Worm (Caenorhabditis elegans) whole organism, L2 larva: ENCODE data around the gene twf-2.

ENCODE experiments used
- C34F6.9 ChIP-seq: fragments of 150-350 bp; optimal IDR thresholded peaks from 2 replicates; lab custom pipeline; 2014; ENCODE audit warnings: missing biosample characterization, missing genetic modification characterization
- F13H6.1 ChIP-seq: sonication (generic microtip); optimal IDR thresholded peaks from 2 replicates; lab custom pipeline; 2016; ENCODE audit warnings: missing genetic modification characterization, missing compliant biosample characterization
- Y55F3AM.14 ChIP-seq: fragments of 200-800 bp; sonication (Bioruptor generic); optimal IDR thresholded peaks from 2 replicates; lab custom pipeline; 2018; ENCODE audit warnings: mild to moderate bottlenecking, missing genetic modification characterization, missing compliant biosample characterization
- aly-2 ChIP-seq: fragments of 150-350 bp; optimal IDR thresholded peaks from 2 replicates; lab custom pipeline; 2014; ENCODE audit warnings: missing biosample characterization, missing genetic modification characterization
- ama-1 ChIP-seq: fragments of 150-350 bp; optimal IDR thresholded peaks from 2 replicates; lab custom pipeline; 2018; ENCODE audit warnings: inconsistent platforms
- blmp-1 ChIP-seq: sonication (generic microtip); optimal IDR thresholded peaks from 2 replicates; lab custom pipeline; 2017; ENCODE audit warnings: missing genetic modification characterization, mild to moderate bottlenecking, missing compliant biosample characterization, antibody characterized with exemption, moderate library complexity; ENCODE audit not compliant: insufficient read depth
- ceh-16 ChIP-seq: fragments of 150-350 bp; optimal IDR thresholded peaks from 2 replicates; lab custom pipeline; 2014; ENCODE audit warnings: missing biosample characterization, missing genetic modification characterization
- ceh-82 ChIP-seq: fragments of 150-350 bp; optimal IDR thresholded peaks from 2 replicates; lab custom pipeline; 2014; ENCODE audit warnings: missing biosample characterization, missing genetic modification characterization
- crh-2 ChIP-seq: sonication (generic microtip); optimal IDR thresholded peaks from 2 replicates; lab custom pipeline; 2017; ENCODE audit warnings: missing biosample characterization, missing genetic modification characterization
- egl-27 ChIP-seq: sonication (generic microtip); optimal IDR thresholded peaks from 3 replicates; lab custom pipeline; 2017; ENCODE audit warnings: missing biosample characterization, missing genetic modification reagents, missing genetic modification characterization
- fos-1 ChIP-seq: fragments of 150-350 bp; optimal IDR thresholded peaks from 2 replicates; lab custom pipeline; 2014; ENCODE audit warnings: missing biosample characterization, missing genetic modification characterization
- gmeb-1 ChIP-seq: fragments of 150-350 bp; optimal IDR thresholded peaks from 2 replicates; lab custom pipeline; 2014; ENCODE audit warnings: missing biosample characterization, missing genetic modification characterization
- lin-11 ChIP-seq: fragments of 150-350 bp; sonication (generic microtip); optimal IDR thresholded peaks from 2 replicates; lab custom pipeline; 2014; ENCODE audit warnings: missing biosample characterization, missing genetic modification characterization, inconsistent platforms, mixed read lengths
- lin-13 ChIP-seq: fragments of 150-350 bp; optimal IDR thresholded peaks from 2 replicates; lab custom pipeline; 2014; ENCODE audit warnings: missing biosample characterization, missing genetic modification reagents, missing genetic modification characterization
- lin-39 ChIP-seq: fragments of 150-350 bp; optimal IDR thresholded peaks from 2 replicates; lab custom pipeline; 2014; ENCODE audit warnings: missing biosample characterization, missing genetic modification reagents, missing genetic modification characterization
- lsy-2 ChIP-seq, 2 experiments: fragments of 150-350 bp in 1 of 2; sonication (generic microtip) in 1 of 2; optimal IDR thresholded peaks; 2 replicates each; lab custom pipeline; 2014 to 2017; ENCODE audit warnings: missing biosample characterization in 2 of 2, missing genetic modification characterization in 2 of 2
- mab-5 ChIP-seq: fragments of 150-350 bp; optimal IDR thresholded peaks from 2 replicates; lab custom pipeline; 2014; ENCODE audit warnings: missing biosample characterization, missing genetic modification characterization
- mbf-1 ChIP-seq: sonication (generic microtip); optimal IDR thresholded peaks from 2 replicates; lab custom pipeline; 2017; ENCODE audit warnings: missing biosample characterization, missing genetic modification characterization
- mdl-1 ChIP-seq, 2 experiments: fragments of 150-350 bp in 1 of 2; sonication (generic microtip) in 1 of 2; optimal IDR thresholded peaks; 2 replicates each; lab custom pipeline; 2017; ENCODE audit warnings: missing biosample characterization in 2 of 2, missing genetic modification characterization in 2 of 2
- nhr-10 ChIP-seq: sonication (generic microtip); optimal IDR thresholded peaks from 2 replicates; lab custom pipeline; 2017; ENCODE audit warnings: missing biosample characterization, missing genetic modification characterization
- nhr-11 ChIP-seq: fragments of 150-350 bp; optimal IDR thresholded peaks from 2 replicates; lab custom pipeline; 2014; ENCODE audit warnings: missing biosample characterization, missing genetic modification characterization
- nhr-129 ChIP-seq: fragments of 150-350 bp; optimal IDR thresholded peaks from 2 replicates; lab custom pipeline; 2014; ENCODE audit warnings: missing biosample characterization, missing genetic modification characterization
- nhr-21 ChIP-seq: fragments of 150-350 bp; optimal IDR thresholded peaks from 2 replicates; lab custom pipeline; 2014; ENCODE audit warnings: missing biosample characterization, missing genetic modification characterization
- nhr-23 ChIP-seq: fragments of 150-350 bp; optimal IDR thresholded peaks from 2 replicates; lab custom pipeline; 2014; ENCODE audit warnings: missing biosample characterization, missing genetic modification reagents, missing genetic modification characterization
- nhr-237 ChIP-seq: fragments of 150-350 bp; optimal IDR thresholded peaks from 2 replicates; lab custom pipeline; 2014; ENCODE audit warnings: missing biosample characterization, missing genetic modification characterization
- nhr-6 ChIP-seq: fragments of 150-350 bp; optimal IDR thresholded peaks from 2 replicates; lab custom pipeline; 2014; ENCODE audit warnings: missing biosample characterization, missing genetic modification characterization
- nhr-77 ChIP-seq: fragments of 150-350 bp; optimal IDR thresholded peaks from 2 replicates; lab custom pipeline; 2014; ENCODE audit warnings: missing biosample characterization, missing genetic modification characterization
- sma-3 ChIP-seq: sonication (generic microtip); optimal IDR thresholded peaks from 2 replicates; lab custom pipeline; 2016; ENCODE audit warnings: missing genetic modification reagents, missing genetic modification characterization, missing compliant biosample characterization
- sma-9 ChIP-seq, 2 experiments: fragments of 150-350 bp in 1 of 2; sonication (generic microtip) in 1 of 2; optimal IDR thresholded peaks; 2 replicates each; lab custom pipeline; 2014 to 2016; ENCODE audit warnings: missing genetic modification characterization in 2 of 2, mild to moderate bottlenecking in 1 of 2, missing biosample characterization in 1 of 2, missing compliant biosample characterization in 1 of 2, missing genetic modification reagents in 1 of 2, moderate library complexity in 1 of 2
- snpc-4 ChIP-seq: fragments of 150-350 bp; optimal IDR thresholded peaks from 2 replicates; lab custom pipeline; 2014; ENCODE audit warnings: missing biosample characterization, missing genetic modification characterization
- unc-55 ChIP-seq: fragments of 150-350 bp; sonication (generic microtip); optimal IDR thresholded peaks from 3 replicates; lab custom pipeline; 2014; ENCODE audit warnings: missing biosample characterization, missing genetic modification reagents, missing genetic modification characterization
- unc-62 ChIP-seq: fragments of 150-350 bp; optimal IDR thresholded peaks from 2 replicates; lab custom pipeline; 2014; ENCODE audit warnings: missing biosample characterization, missing genetic modification reagents, missing genetic modification characterization
- zag-1 ChIP-seq: fragments of 150-350 bp; optimal IDR thresholded peaks from 2 replicates; lab custom pipeline; 2014; ENCODE audit warnings: missing biosample characterization, missing genetic modification characterization
- ztf-1 ChIP-seq: fragments of 200-800 bp; sonication (Bioruptor generic); conservative IDR thresholded peaks from 2 replicates; pipeline ENCODE4 v1.3.6; 2022; ENCODE audit warnings: missing genetic modification characterization, missing compliant biosample characterization
- ztf-11 ChIP-seq: sonication (generic microtip); optimal IDR thresholded peaks from 2 replicates; lab custom pipeline; 2017; ENCODE audit warnings: missing biosample characterization, missing genetic modification characterization
- ztf-4 ChIP-seq: fragments of 150-350 bp; optimal IDR thresholded peaks from 2 replicates; lab custom pipeline; 2014; ENCODE audit warnings: missing biosample characterization, missing genetic modification characterization

Gene twf-2

DNA sequence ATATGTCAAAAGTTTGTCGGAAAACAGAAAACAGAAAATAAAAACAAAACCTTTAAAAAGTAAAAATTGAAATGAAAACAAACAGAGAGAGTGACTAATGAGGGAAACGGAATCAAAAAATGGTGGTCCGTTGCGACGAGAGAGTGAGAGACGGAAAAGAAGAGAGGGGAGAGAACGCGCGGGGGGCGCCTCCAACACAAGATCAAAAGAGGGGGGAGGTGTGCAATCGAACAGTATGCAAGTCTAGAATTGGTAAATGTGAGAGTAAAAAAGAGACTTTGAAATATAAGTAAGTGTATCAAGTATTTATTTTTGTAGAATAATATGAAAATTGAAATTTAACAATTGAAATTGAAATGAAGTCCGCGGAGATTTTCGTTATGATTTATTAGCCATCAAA lies 27.6 kb upstream of the twf-2 start:
- no peak for TF ChIP-seq lin-13 (GFP tag; lab: Kevin White, UChicago)
- no peak for TF ChIP-seq lsy-2 (tag; optimal IDR thresholded peaks at IDR 0.05; lab: Kevin White, UChicago)
- no peak for TF ChIP-seq lin-39 (tag; lab: Kevin White, UChicago)
- no peak for TF ChIP-seq nhr-237
- no peak for TF ChIP-seq aly-2 (tag; lab: Kevin White, UChicago)
- no peak for TF ChIP-seq ztf-1 (GFP tag; lab: Robert Waterston, UW)
- no peak for TF ChIP-seq unc-55
- no peak for TF ChIP-seq mdl-1 (tag; optimal IDR thresholded peaks at IDR 0.05; lab: Kevin White, UChicago)
- no peak for TF ChIP-seq unc-62
- TF ChIP-seq mbf-1 (tag; lab: Kevin White, UChicago) = no peak
- TF ChIP-seq nhr-129 = no peak
- no peak for TF ChIP-seq nhr-11 (tag; lab: Kevin White, UChicago)
- TF ChIP-seq crh-2 (tag; lab: Kevin White, UChicago) = no peak
- TF ChIP-seq mab-5 (tag; lab: Kevin White, UChicago) = no peak
- TF ChIP-seq Y55F3AM.14 (GFP tag; lab: Kevin White, UChicago) = no peak
- no peak for TF ChIP-seq ztf-4 (tag; lab: Kevin White, UChicago)
- no peak for TF ChIP-seq gmeb-1 (tag; lab: Kevin White, UChicago)
- TF ChIP-seq lin-11 (tag; lab: Kevin White, UChicago) = no peak

ce11 chrX:16432143-16432542 lies 13.9 kb upstream of the twf-2 start, which contains the start of gene F38E9.6:
F38E9.6 (plus strand) TSS chrX:16432443.
- no peak for TF ChIP-seq unc-62
- TF ChIP-seq ztf-11 (tag; lab: Kevin White, UChicago) = no peak
- no peak for TF ChIP-seq nhr-77

DNA sequence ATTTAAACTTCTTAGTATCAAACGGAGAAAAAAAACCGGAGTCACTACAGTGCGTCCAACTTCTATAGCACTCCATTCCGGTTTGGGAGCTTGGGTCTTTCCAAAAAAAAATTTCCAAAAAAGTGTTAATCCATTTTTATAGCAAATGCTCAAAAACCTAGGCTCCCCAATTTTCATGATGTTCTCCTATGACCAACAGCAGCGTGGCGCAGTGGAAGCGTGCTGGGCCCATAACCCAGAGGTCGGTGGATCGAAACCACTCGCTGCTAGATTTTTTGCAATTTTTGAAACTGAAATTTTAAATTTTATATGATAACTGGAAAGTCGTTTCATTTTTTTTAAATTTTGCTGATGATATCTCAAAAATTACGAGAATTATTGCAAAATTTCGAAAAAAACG lies 5.0 kb upstream of the twf-2 start:
- TF ChIP-seq unc-62 (no peak), nhr-21 (tag; lab: Kevin White, UChicago) (no peak), gmeb-1 (tag; lab: Kevin White, UChicago) (no peak), ceh-82 (no peak), aly-2 (tag; lab: Kevin White, UChicago) (no peak), ztf-4 (tag; lab: Kevin White, UChicago) (no peak), zag-1 (no peak), nhr-237 (no peak), sma-3 (GFP tag; lab: Kevin White, UChicago) (no peak), nhr-129 (no peak), blmp-1 (tag; lab: Kevin White, UChicago) (no peak), nhr-6 (tag; lab: Kevin White, UChicago) (no peak)

- TF ChIP-seq sma-9 (GFP tag; optimal IDR thresholded peaks at IDR 0.05; lab: Kevin White, UChicago) (no peak), sma-9 (tag; optimal IDR thresholded peaks at IDR 0.05; lab: Kevin White, UChicago) (no peak)
These were observed 2.3 kb upstream of the twf-2 start for ce11 chrX:16443657-16444056.

DNA sequence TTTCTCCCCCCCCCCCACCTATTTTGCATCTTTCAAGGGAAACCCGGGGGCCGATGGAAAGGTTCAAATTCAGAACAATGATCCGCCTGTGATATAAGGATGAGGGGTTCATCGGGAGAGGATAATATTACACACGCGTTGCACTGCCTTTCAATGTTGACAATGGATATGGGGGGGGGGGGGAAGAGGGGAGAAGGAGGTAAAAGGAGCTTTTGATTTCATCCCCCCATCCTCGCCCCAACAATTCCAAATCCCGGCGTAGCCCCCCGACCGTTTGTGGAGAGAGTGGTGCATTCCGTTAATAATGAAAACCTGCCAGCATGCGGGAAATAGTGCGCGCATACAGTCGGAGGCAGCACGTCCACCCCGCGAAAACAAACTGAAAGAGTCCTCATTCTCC lies 1.1 kb downstream of the twf-2 start:
- no peak for TF ChIP-seq nhr-11 (tag; lab: Kevin White, UChicago)
- TF ChIP-seq lin-39 (tag; lab: Kevin White, UChicago) = no peak
- no peak for TF ChIP-seq lin-13 (GFP tag; lab: Kevin White, UChicago)
- TF ChIP-seq aly-2 (tag; lab: Kevin White, UChicago) = no peak
- no peak for TF ChIP-seq unc-55
- TF ChIP-seq Y55F3AM.14 (GFP tag; lab: Kevin White, UChicago) = no peak
- TF ChIP-seq ceh-16 (tag; lab: Kevin White, UChicago) = no peak
- no peak for TF ChIP-seq egl-27 (tag; lab: Kevin White, UChicago)
- no peak for TF ChIP-seq C34F6.9 (tag; lab: Kevin White, UChicago)

ce11 chrX:16451124-16451523 lies 5.1 kb downstream of the twf-2 start:
- TF ChIP-seq fos-1 (tag; lab: Kevin White, UChicago) (no peak), ama-1 (lab: Kevin White, UChicago) (no peak), nhr-23 (tag; lab: Kevin White, UChicago) (no peak), nhr-10 (tag; lab: Kevin White, UChicago) (no peak), nhr-21 (tag; lab: Kevin White, UChicago) (no peak), F13H6.1 (tag; lab: Kevin White, UChicago) (no peak), snpc-4 (tag; lab: Kevin White, UChicago) (no peak)
- TF ChIP-seq, all 48 proteins: peak for 0
